Worm (Caenorhabditis elegans) whole organism, L4/young adult: ENCODE measurements around the gene Y32H12A.1.
A peak's percentile ranks its signal among the peaks of the same experiment; 100 is the strongest.

Experiments
- W03F9.2 ChIP-seq: fragments of 150-350 bp; optimal IDR thresholded peaks from 2 replicates; lab custom pipeline; 2014; ENCODE audit warnings: missing biosample characterization, missing genetic modification characterization
- dao-5 ChIP-seq: sonication (generic microtip); optimal IDR thresholded peaks from 2 replicates; lab custom pipeline; 2016; ENCODE audit warnings: missing genotype, missing genetic modification characterization, moderate library complexity, missing compliant biosample characterization
- him-1 ChIP-seq: sonication (generic microtip); optimal IDR thresholded peaks from 2 replicates; lab custom pipeline; 2016; ENCODE audit warnings: missing genotype, missing genetic modification reagents, missing genetic modification characterization, missing compliant biosample characterization

The Y32H12A.1 gene

ce11 chrIII:5361909-5362308, at the start of gene Y32H12A.1:
Y32H12A.1 (plus strand) TSS chrIII:5362209.
- TF ChIP-seq W03F9.2 (tag; lab: Kevin White, UChicago) (no peak), dao-5 (no peak), him-1 (no peak)

DNA sequence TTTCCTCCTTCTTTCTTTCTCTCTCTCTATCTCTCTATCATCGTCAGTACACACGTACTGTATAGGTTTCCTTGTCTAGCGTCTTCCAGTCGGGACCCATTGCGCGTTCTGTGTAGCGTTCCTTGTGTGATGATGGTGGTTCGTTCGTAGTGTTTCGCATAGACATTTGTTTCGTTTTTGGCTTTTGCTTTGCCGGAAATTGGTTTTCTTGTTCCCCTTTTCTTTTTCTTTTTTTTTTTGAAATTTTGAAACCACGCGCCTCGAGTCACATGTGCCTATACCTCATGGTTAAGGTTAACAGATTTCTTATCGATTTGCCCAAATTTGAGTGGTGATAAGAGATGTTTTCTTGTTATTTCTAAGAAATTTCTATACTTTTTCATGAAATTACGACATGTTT, 43.4 kb upstream of the Y32H12A.1 start:
- TF ChIP-seq him-1 (no peak), dao-5 (no peak), W03F9.2 (tag; lab: Kevin White, UChicago) (no peak)

DNA sequence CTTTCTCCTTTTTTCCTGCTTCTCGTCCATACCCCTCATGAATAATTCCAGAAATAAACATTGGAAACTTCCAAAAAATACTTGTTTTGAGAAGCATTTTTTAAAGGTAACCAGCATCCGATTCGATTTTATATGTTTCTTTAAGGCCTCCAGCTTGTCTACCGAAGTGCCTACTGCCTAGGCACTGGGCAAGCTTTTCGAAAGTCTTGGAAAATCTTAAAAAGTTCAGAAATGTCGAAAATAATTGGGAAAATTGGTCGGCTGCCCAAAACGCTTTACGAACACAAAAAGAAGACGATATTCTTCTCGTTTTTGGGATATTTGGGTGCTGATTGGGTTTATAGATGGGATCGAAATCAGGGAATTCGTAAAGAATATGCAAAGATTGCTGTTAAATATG, 40.3 kb upstream of the Y32H12A.1 start, which contains the start of gene F52C9.3:
F52C9.3 (plus strand) TSS at position 225 of the 400 bp plus-strand sequence.
- no peak for TF ChIP-seq him-1
- TF ChIP-seq dao-5: no peak

- TF ChIP-seq him-1 (no peak), W03F9.2 (tag; lab: Kevin White, UChicago) (no peak), dao-5 (no peak)
These were observed 35.7 kb upstream of the Y32H12A.1 start, which contains the start of gene sorf-2 for ce11 chrIII:5326323-5326722. sorf-2 (plus strand) TSS chrIII:5326623.

DNA sequence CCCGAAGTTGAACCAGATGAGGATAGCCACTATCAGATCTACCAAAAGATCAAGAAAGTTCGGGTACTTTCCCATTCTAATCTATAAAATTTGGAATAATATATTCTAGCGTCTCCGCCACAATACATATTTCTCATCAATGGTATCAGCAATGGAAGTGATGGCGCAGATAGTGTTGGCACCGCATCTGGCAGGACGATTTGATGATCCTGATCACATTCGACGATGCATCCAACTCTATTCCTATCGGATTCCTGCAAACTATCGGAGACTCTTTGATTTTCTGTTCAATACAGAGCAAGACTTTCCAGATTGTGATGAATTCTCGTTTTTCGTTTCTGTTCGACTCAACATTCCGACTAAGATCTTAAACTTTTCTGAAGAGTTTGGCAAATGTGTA, 32.6 kb upstream of the Y32H12A.1 start:
- TF ChIP-seq W03F9.2 (tag; lab: Kevin White, UChicago) (no peak), dao-5 (no peak)

- no peak for TF ChIP-seq him-1
- TF ChIP-seq W03F9.2 (tag; lab: Kevin White, UChicago): no peak
- no peak for TF ChIP-seq dao-5
These were observed 27.4 kb upstream of the Y32H12A.1 start for ce11 chrIII:5334517-5335049.

DNA sequence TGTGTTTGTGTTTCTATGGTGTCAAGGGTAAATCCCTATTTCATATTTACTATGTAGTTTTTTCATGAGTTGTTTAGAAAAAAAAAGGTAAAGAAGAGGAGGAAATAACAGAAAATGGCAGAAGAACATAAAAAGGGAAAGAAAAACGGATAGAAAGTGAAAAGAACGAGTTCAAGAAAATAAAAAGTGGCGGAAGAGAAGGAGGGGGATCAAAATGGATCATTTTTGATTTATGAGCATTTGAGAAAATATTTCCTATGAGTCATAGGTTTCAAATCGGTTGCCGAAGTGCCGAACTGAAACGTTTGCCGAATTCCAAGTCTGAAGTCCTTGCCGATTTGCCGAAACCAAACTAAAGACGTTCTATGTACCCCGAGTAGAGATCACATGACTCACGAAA, 23.2 kb upstream of the Y32H12A.1 start:
- TF ChIP-seq him-1 (no peak), dao-5 (no peak), W03F9.2 (tag; lab: Kevin White, UChicago) (no peak)

- TF ChIP-seq him-1 (no peak), dao-5 (no peak), W03F9.2 (tag; lab: Kevin White, UChicago) (no peak)
These were observed 21.5 kb upstream of the Y32H12A.1 start for ce11 chrIII:5340530-5340929.

DNA sequence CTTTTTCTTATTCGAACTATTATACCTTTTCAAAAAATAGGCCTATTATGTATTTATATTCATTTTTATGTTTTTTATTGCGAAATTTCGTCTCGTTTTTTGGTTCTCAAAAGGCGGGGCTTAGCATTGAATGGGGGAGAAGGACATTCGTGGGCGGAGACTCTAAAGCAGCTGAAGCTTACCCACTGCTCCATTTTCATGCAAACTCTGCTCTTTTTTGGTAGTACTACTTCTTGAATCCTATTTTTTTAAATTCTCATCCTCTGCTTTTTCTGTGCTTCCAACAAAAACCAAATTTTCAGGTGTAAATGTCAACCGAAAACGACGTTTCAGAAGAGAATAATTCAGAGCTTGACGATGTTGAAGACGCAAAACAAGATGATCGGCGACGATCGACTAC, 20.6 kb upstream of the Y32H12A.1 start, which contains the start of gene ZK121.2:
ZK121.2 (plus strand) TSS at position 301 of the 400 bp plus-strand sequence.
- TF ChIP-seq dao-5: no peak
- no peak for TF ChIP-seq W03F9.2 (tag; lab: Kevin White, UChicago)
- TF ChIP-seq him-1: no peak

- TF ChIP-seq W03F9.2 (tag; lab: Kevin White, UChicago): no peak
- TF ChIP-seq dao-5: no peak
- TF ChIP-seq him-1: no peak
These were observed 18.5 kb upstream of the Y32H12A.1 start for ce11 chrIII:5343555-5343954.

- TF ChIP-seq W03F9.2 (tag; lab: Kevin White, UChicago) (no peak), dao-5 (no peak), him-1 (no peak)
These were observed 17.4 kb upstream of the Y32H12A.1 start for ce11 chrIII:5344561-5344960.

ce11 chrIII:5346017-5346416, 16.0 kb upstream of the Y32H12A.1 start, which contains the start of gene glrx-21:
glrx-21 (minus strand) TSS chrIII:5346117.
- TF ChIP-seq him-1: no peak

DNA sequence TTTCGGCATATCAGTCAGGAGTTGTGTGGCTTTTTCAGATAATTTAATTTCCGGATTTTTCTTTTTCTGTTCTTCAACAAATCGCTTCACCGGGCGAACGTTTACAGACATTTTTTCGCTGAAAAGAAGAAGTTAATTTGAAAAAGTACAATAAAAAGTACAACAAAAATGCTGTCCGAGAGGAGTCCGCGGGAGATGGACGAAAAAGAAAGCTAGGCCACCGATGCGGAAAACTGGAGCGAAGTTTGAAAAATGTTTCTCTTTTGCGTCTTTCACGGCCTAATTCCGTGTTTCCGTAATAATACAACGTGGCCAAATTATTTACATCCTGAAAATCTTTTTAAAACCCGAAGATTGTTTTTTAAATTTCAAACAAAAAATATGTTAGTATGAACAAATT, 12.8 kb upstream of the Y32H12A.1 start, which contains the start of gene thoc-5:
thoc-5 (minus strand) TSS at position 152 of the 400 bp plus-strand sequence.
- TF ChIP-seq him-1 (peak; percentile 18), W03F9.2 (tag; lab: Kevin White, UChicago) (peak; percentile 70), dao-5 (no peak)

ce11 chrIII:5367995-5368899, 6.2 kb downstream of the Y32H12A.1 start, which contains the start of gene dhs-9:
dhs-9 (minus strand) TSS chrIII:5368045.
- no peak for TF ChIP-seq dao-5
- TF ChIP-seq him-1: no peak
- TF ChIP-seq W03F9.2 (tag; lab: Kevin White, UChicago): peak; percentile 9
